Fruit fly (Drosophila melanogaster): ENCODE results near the gene CG6709.

The CG6709 gene

dm6 chr3L:9848744-9849143 lies 45.8 kb downstream of the CG6709 start:
- TF ChIP-seq psq (optimal IDR thresholded peaks at IDR 0.05) (no peak), CG8478 (optimal IDR thresholded peaks at IDR 0.05) (no peak), pan (optimal IDR thresholded peaks at IDR 0.05) (no peak), EcR (GFP tag; optimal IDR thresholded peaks at IDR 0.05) (no peak), usp (GFP tag; optimal IDR thresholded peaks at IDR 0.05) (no peak), Dll (optimal IDR thresholded peaks at IDR 0.05) (no peak)

- TF ChIP-seq CG8478 (optimal IDR thresholded peaks at IDR 0.05) (no peak), psq (optimal IDR thresholded peaks at IDR 0.05) (no peak), EcR (GFP tag; optimal IDR thresholded peaks at IDR 0.05) (no peak), pan (optimal IDR thresholded peaks at IDR 0.05) (no peak), Dll (optimal IDR thresholded peaks at IDR 0.05) (no peak), usp (GFP tag; optimal IDR thresholded peaks at IDR 0.05) (no peak)
Observed at dm6 chr3L:9847420-9847977, 47.0 kb downstream of the CG6709 start.

- no peak for TF ChIP-seq psq (optimal IDR thresholded peaks at IDR 0.05)
- no peak for TF ChIP-seq usp (GFP tag; optimal IDR thresholded peaks at IDR 0.05)
- no peak for TF ChIP-seq Dll (optimal IDR thresholded peaks at IDR 0.05)
- no peak for TF ChIP-seq CG8478 (optimal IDR thresholded peaks at IDR 0.05)
- TF ChIP-seq pan (optimal IDR thresholded peaks at IDR 0.05): no peak
- no peak for TF ChIP-seq EcR (GFP tag; optimal IDR thresholded peaks at IDR 0.05)
Observed at dm6 chr3L:9846577-9847342, 47.8 kb downstream of the CG6709 start.

dm6 chr3L:9845980-9846538 lies 48.5 kb downstream of the CG6709 start:
- TF ChIP-seq EcR (GFP tag; optimal IDR thresholded peaks at IDR 0.05) (no peak), psq (optimal IDR thresholded peaks at IDR 0.05) (no peak), CG8478 (optimal IDR thresholded peaks at IDR 0.05) (no peak), pan (optimal IDR thresholded peaks at IDR 0.05) (no peak), Dll (optimal IDR thresholded peaks at IDR 0.05) (no peak), usp (GFP tag; optimal IDR thresholded peaks at IDR 0.05) (no peak)
